Fruit fly (Drosophila melanogaster): ENCODE results near the gene CG33969.

The CG33969 gene

DNA sequence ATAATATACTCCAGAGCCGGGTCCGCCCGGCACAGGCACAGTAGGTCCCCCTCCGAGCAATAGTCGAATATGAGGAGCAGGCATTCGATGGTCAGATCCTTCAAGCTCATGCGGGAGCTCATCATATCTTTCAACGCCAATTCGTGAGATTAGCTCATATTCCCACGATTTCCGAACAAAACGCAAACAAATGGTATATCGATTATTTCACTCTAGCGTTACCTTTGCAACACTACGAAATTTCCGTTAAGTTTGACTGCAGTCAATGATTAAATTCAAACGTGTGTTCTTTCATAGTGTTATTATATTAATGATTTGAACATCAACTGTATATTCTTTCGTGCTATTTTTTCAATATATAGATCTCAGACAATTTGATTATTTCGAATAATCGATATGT lies at the start of gene CG33969:
Gene CG33969 (minus strand): TSS at position 197 of the 400 bp plus-strand sequence.
- TF ChIP-seq Pif1B (GFP tag; optimal IDR thresholded peaks at IDR 0.05) (no peak), Snoo (tag; optimal IDR thresholded peaks at IDR 0.05) (no peak), CG12605 (GFP tag; IDR thresholded peaks at IDR 0.05) (no peak), EcR (GFP tag; optimal IDR thresholded peaks at IDR 0.05) (no peak), CG8301 (tag; optimal IDR thresholded peaks at IDR 0.05) (no peak), rn (GFP tag; IDR thresholded peaks at IDR 0.05) (no peak), CG17806 (tag; optimal IDR thresholded peaks at IDR 0.05) (no peak), Ets98B (GFP tag; IDR thresholded peaks at IDR 0.05) (no peak), CG10348 (GFP tag; IDR thresholded peaks at IDR 0.05) (no peak), CG32121 (GFP tag; IDR thresholded peaks at IDR 0.05) (no peak), CG8159 (tag; optimal IDR thresholded peaks at IDR 0.05) (no peak), fd96Ca (GFP tag; IDR thresholded peaks at IDR 0.05) (no peak), CG4496 (GFP tag; IDR thresholded peaks at IDR 0.05) (no peak), CG15710 (tag; optimal IDR thresholded peaks at IDR 0.05) (no peak), gl (tag; optimal IDR thresholded peaks at IDR 0.05) (no peak), CG34367 (tag; optimal IDR thresholded peaks at IDR 0.05) (no peak)

DNA sequence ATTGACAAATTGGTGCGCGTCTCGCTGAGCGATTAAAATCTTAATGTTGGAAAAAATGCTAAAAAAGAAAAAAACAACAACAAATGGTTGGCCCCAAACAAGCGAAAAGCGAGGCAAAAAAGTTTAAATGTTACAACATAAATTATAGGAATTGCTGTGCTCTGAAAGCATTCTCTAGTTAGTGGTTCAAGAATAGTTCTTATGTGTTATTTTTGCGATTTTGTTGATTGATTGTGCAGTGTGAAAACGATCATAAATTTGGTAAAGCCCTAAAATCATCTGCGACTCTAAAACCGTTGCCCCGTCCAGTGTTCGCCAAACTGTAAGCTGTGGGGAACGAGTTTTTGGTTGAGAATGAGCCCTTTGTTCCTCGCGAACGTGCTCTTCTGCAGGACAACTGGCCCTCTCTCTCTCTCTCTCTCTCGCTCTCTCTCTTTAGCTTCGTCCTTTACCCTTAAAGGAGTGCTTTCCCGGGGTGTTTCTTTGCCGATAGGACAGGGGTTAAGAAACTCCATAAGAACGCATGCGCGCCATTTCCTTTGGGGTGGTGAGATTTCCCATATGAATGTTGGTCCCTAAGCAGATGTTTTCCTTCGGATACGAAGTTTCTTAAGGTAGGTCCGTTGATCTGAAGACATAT lies 49.4 kb upstream of the CG33969 start:
- TF ChIP-seq D1 (tag; optimal IDR thresholded peaks at IDR 0.05) (no peak), Snoo (tag; optimal IDR thresholded peaks at IDR 0.05) (no peak), CG8159 (tag; optimal IDR thresholded peaks at IDR 0.05) (no peak), gl (tag; optimal IDR thresholded peaks at IDR 0.05) (no peak), CG17806 (tag; optimal IDR thresholded peaks at IDR 0.05) (no peak), CG15710 (tag; optimal IDR thresholded peaks at IDR 0.05) (no peak), CG12605 (GFP tag; IDR thresholded peaks at IDR 0.05) (no peak), Pif1B (GFP tag; optimal IDR thresholded peaks at IDR 0.05) (no peak), EcR (GFP tag; optimal IDR thresholded peaks at IDR 0.05) (no peak), CG10348 (GFP tag; IDR thresholded peaks at IDR 0.05) (no peak), CG32121 (GFP tag; IDR thresholded peaks at IDR 0.05) (no peak), CG14655 (GFP tag; optimal IDR thresholded peaks at IDR 0.05) (no peak), CG4496 (GFP tag; IDR thresholded peaks at IDR 0.05) (no peak), Ets98B (GFP tag; IDR thresholded peaks at IDR 0.05) (no peak), CG8301 (tag; optimal IDR thresholded peaks at IDR 0.05) (no peak), CG13204 (GFP tag; optimal IDR thresholded peaks at IDR 0.05) (no peak), Pif1A (GFP tag; optimal IDR thresholded peaks at IDR 0.05) (no peak), fd96Ca (GFP tag; IDR thresholded peaks at IDR 0.05) (no peak), CG9948 (tag; optimal IDR thresholded peaks at IDR 0.05) (no peak), rn (GFP tag; IDR thresholded peaks at IDR 0.05) (no peak)

DNA sequence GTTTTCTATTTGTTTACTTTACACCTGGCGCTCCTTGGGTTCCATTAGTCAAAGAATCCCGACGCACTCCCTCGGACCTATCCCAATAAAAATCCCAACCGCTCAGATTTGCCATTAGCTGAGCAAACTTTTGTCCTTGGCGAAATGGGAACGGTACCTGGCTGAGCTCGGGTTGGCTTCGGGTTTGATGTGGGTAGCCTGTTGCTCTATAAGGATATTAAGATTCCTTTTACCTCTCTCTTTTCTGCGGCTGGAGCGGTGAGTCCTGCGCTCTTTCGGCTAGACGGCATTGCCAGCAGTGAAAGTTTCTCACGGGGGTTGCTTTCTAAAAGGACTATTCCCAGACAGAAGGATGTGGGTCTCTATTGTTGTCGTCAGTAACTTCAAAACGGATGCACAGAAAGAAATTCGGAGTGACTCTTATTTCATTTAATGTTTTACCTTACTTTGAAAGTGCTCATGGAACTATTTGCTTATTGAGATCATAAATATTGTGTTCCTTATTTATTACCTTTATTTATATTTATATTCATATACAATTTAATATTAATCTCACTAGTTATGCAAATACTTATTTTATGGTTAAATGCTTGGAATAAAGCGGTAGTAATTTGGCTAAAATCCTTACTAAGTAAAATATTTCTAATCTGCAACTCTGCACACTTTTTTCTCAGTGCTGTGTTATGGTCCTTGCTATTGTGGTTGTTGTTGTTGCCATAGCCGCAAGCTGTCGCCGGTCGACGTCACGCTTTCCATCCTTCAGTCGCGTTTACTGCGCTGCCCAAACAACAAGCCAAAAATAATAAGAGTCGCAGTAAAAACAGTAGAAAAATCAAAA lies 48.5 kb upstream of the CG33969 start, which contains the start of gene CG5910:
Gene CG5910 (plus strand): TSS at position 788 of the 838 bp plus-strand sequence.
- TF ChIP-seq EcR (GFP tag; optimal IDR thresholded peaks at IDR 0.05) (no peak), CG15710 (tag; optimal IDR thresholded peaks at IDR 0.05) (peak; percentile 84), CG14655 (GFP tag; optimal IDR thresholded peaks at IDR 0.05) (no peak), CG8159 (tag; optimal IDR thresholded peaks at IDR 0.05) (peak; percentile 92), Pif1A (GFP tag; optimal IDR thresholded peaks at IDR 0.05) (no peak), Snoo (tag; optimal IDR thresholded peaks at IDR 0.05) (peak; percentile 79), CG9948 (tag; optimal IDR thresholded peaks at IDR 0.05) (peak; percentile 84), Pif1B (GFP tag; optimal IDR thresholded peaks at IDR 0.05) (no peak), CG32121 (GFP tag; IDR thresholded peaks at IDR 0.05) (peak; percentile 26; the same call in 1 of the 2 replicates), CG34367 (tag; optimal IDR thresholded peaks at IDR 0.05) (peak; percentile 73), CG12605 (GFP tag; IDR thresholded peaks at IDR 0.05) (no peak), CG8301 (tag; optimal IDR thresholded peaks at IDR 0.05) (no peak), CG10348 (GFP tag; IDR thresholded peaks at IDR 0.05) (no peak), D1 (tag; optimal IDR thresholded peaks at IDR 0.05) (no peak), CG17806 (tag; optimal IDR thresholded peaks at IDR 0.05) (peak; percentile 80), CG13204 (GFP tag; optimal IDR thresholded peaks at IDR 0.05) (no peak), Ets98B (GFP tag; IDR thresholded peaks at IDR 0.05) (no peak), CG4496 (GFP tag; IDR thresholded peaks at IDR 0.05) (no peak), gl (tag; optimal IDR thresholded peaks at IDR 0.05) (peak; percentile 50), rn (GFP tag; IDR thresholded peaks at IDR 0.05) (no peak), fd96Ca (GFP tag; IDR thresholded peaks at IDR 0.05) (no peak)

DNA sequence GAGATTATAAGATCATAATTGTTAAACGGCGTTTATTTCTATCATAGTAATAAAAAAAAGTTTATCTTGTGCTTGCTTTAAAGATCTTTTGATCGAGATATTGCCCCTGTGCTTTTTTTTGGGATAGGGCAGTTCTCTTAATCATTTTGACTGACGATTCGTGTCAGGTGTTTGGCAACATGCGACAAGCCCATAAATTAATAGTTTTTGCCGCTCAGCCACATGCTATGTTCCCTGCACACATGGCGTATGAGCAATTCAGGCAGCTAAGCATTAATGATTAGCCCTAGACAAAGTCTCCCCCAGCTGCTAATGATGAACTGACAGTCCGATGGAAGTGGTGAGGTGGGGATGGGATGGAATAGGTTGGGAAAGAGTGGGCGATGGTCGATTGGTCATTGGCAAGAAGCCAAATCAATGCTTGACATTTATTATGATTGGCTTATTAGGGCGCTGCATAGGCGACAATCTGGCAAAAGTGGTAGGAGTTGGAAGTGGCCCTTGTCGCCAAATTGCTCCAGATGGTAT lies 47.6 kb upstream of the CG33969 start:
- TF ChIP-seq fd96Ca (GFP tag; IDR thresholded peaks at IDR 0.05) (no peak), D1 (tag; optimal IDR thresholded peaks at IDR 0.05) (no peak), CG32121 (GFP tag; IDR thresholded peaks at IDR 0.05) (no peak), gl (tag; optimal IDR thresholded peaks at IDR 0.05) (no peak), EcR (GFP tag; optimal IDR thresholded peaks at IDR 0.05) (no peak), CG8159 (tag; optimal IDR thresholded peaks at IDR 0.05) (no peak)

DNA sequence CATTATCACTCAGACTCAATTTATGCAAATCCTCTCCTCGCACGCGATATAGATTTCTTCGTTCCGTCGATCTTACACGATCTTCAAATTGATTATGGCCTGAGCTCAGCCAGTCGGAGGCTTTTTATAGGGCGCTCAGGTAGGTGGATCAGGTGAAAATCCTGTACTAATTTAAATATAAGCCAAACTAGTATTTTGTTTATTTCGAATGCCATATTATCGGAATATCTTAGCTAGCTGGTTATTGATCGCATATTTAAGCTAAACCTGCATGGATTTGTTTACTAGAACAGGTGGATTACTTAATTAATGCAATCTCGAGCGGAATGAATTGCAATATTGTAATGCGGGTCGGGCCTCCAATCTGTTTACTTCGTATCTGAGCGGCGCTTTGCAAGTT lies 46.4 kb upstream of the CG33969 start, which contains the start of gene Hpd:
Gene Hpd (minus strand): TSS at position 101 of the 400 bp plus-strand sequence.
- TF ChIP-seq CG10348 (GFP tag; IDR thresholded peaks at IDR 0.05) (no peak), rn (GFP tag; IDR thresholded peaks at IDR 0.05) (no peak), CG9948 (tag; optimal IDR thresholded peaks at IDR 0.05) (no peak), CG34367 (tag; optimal IDR thresholded peaks at IDR 0.05) (no peak), CG15710 (tag; optimal IDR thresholded peaks at IDR 0.05) (no peak), CG4496 (GFP tag; IDR thresholded peaks at IDR 0.05) (no peak), CG32121 (GFP tag; IDR thresholded peaks at IDR 0.05) (no peak), EcR (GFP tag; optimal IDR thresholded peaks at IDR 0.05) (no peak), Pif1B (GFP tag; optimal IDR thresholded peaks at IDR 0.05) (no peak), D1 (tag; optimal IDR thresholded peaks at IDR 0.05) (no peak), Snoo (tag; optimal IDR thresholded peaks at IDR 0.05) (no peak), CG17806 (tag; optimal IDR thresholded peaks at IDR 0.05) (no peak), Pif1A (GFP tag; optimal IDR thresholded peaks at IDR 0.05) (no peak), fd96Ca (GFP tag; IDR thresholded peaks at IDR 0.05) (no peak), CG8159 (tag; optimal IDR thresholded peaks at IDR 0.05) (no peak), CG14655 (GFP tag; optimal IDR thresholded peaks at IDR 0.05) (no peak)

Measured in whole organism, pupa.